Worm (Caenorhabditis elegans) whole organism, L4/young adult: ENCODE measurements around the gene dsh-1.

Experiments used
- dao-5 ChIP-seq: sonication (generic microtip); optimal IDR thresholded peaks from 2 replicates; lab custom pipeline; 2016; ENCODE audit warnings: missing genotype, missing genetic modification characterization, moderate library complexity, missing compliant biosample characterization
- him-1 ChIP-seq: sonication (generic microtip); optimal IDR thresholded peaks from 2 replicates; lab custom pipeline; 2016; ENCODE audit warnings: missing genotype, missing genetic modification reagents, missing genetic modification characterization, missing compliant biosample characterization

DNA sequence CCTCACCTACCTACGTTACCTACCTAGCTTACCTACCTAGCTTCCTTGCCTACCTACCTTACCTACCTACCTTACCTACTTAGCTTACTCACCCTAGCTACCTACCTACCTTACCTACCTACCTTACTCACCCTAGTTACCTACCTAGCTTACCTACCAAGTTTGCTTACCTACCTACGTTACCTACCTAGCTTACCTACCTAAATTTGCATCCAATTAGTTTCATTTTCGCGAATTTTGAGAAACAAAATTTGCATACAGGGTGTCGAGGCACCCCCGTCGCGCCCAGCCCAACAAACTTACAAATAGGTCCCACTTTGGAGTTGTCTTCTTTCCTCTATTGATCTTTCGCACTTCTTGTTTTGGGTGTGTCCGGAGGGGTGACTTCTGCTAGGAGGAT, 43.8 kb upstream of the dsh-1 start:
- no peak for TF ChIP-seq dao-5 (tag; lab: Kevin White, UChicago)
- no peak for TF ChIP-seq him-1
